Worm (Caenorhabditis elegans): Measurements from ENCODE around the gene Y46G5A.39.

Y46G5A.39 gene

DNA sequence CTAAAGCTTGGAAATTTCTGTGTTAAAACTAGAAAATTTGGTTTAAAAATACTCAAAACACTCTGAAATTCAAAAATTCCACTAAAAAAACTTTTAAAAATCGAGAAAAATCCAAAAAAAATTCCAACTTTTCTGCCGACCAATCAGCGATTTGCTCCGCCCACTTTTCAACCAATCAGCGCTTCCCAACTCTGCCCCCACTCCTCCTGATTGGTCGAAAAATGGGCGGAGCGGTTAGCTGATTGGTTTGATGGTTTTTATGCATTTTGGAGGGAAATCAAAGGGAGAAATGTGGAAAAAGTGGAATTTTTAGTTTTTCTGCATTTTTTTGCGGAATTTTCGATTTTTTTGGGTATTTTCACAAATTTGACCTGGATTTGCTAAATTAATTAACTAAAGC lies 31.6 kb downstream of the Y46G5A.39 start:
- TF ChIP-seq ets-7 (tag; optimal IDR thresholded peaks at IDR 0.05) (no peak), tbx-37 (GFP tag; conservative IDR thresholded peaks at IDR 0.05) (no peak), hnd-1 (tag; optimal IDR thresholded peaks at IDR 0.05) (no peak), B0310.2 (tag; optimal IDR thresholded peaks at IDR 0.05) (no peak), ceh-13 (GFP tag; optimal IDR thresholded peaks at IDR 0.05) (no peak), aly-1 (tag; optimal IDR thresholded peaks at IDR 0.05) (no peak), flt-1 (GFP tag; IDR thresholded peaks at IDR 0.05) (no peak), tbx-11 (GFP tag; IDR thresholded peaks at IDR 0.05) (no peak), ama-1 (optimal IDR thresholded peaks at IDR 0.05) (no peak), pes-1 (GFP tag; IDR thresholded peaks at IDR 0.05) (no peak), ceh-36 (tag; optimal IDR thresholded peaks at IDR 0.05) (no peak), hmbx-1 (tag; optimal IDR thresholded peaks at IDR 0.05) (no peak)

DNA sequence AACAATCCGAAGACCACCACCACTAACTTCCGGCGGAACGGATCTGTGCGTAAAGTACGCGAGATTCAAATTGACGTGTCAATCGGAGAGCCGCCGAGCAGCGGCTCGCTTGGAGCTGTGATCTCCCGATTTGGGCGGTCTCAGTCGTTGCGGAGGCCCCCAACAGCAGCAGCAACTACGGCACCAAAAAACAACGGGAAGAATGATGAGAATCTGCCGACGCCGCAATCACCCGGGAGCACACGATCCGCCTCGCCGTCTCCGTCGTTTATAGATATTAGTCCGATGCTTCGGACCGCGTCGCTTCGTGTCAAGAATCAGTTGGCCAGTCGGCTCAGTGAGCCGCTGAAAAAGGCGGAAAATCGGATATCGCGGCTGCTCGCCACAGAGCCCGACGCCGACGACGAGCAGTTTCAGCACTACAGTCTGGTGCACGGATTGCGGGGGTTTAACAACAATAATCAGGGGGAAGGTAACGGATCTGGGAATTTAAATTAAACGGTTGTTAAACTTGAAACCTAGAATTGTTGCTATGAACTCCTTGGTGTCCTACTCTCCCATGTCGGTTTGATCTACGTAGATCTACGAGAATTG lies 37.8 kb downstream of the Y46G5A.39 start:
- TF ChIP-seq sea-1 (GFP tag; conservative IDR thresholded peaks at IDR 0.05) (no peak), ets-7 (tag; optimal IDR thresholded peaks at IDR 0.05) (no peak), B0310.2 (tag; optimal IDR thresholded peaks at IDR 0.05) (no peak), pes-1 (GFP tag; IDR thresholded peaks at IDR 0.05) (no peak), tbx-11 (GFP tag; IDR thresholded peaks at IDR 0.05) (no peak), scrt-1 (GFP tag; IDR thresholded peaks at IDR 0.05) (no peak), F13C5.2 (tag; optimal IDR thresholded peaks at IDR 0.05) (no peak), ama-1 (optimal IDR thresholded peaks at IDR 0.05) (no peak), ceh-36 (tag; optimal IDR thresholded peaks at IDR 0.05) (no peak), tra-4 (tag; optimal IDR thresholded peaks at IDR 0.05) (no peak), ceh-13 (GFP tag; optimal IDR thresholded peaks at IDR 0.05) (no peak), tbx-37 (GFP tag; conservative IDR thresholded peaks at IDR 0.05) (no peak), hnd-1 (tag; optimal IDR thresholded peaks at IDR 0.05) (no peak), aly-1 (tag; optimal IDR thresholded peaks at IDR 0.05) (no peak), hmbx-1 (tag; optimal IDR thresholded peaks at IDR 0.05) (no peak)

DNA sequence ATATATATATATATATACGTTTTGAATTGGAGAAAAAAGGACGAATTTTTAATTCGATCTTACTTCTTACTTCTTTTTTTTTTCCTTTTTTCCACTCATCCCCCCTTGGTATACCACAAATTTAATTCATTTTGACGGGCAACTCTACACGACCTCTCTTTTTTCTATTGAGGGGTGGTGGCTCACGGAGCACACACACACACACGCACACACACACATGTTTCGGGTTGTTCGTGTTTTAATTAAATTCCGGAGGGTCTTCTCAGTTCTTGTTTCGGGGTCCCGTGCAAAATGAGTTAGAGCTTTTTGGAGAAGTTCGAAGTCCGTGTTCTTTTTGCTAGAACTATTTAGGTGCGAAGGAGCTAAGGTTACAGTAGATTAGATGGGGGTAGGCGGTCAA lies 42.1 kb downstream of the Y46G5A.39 start:
- no peak for TF ChIP-seq ets-7 (tag; optimal IDR thresholded peaks at IDR 0.05)
- no peak for TF ChIP-seq aly-1 (tag; optimal IDR thresholded peaks at IDR 0.05)
- TF ChIP-seq ceh-36 (tag; optimal IDR thresholded peaks at IDR 0.05), result no peak
- TF ChIP-seq tbx-37 (GFP tag; conservative IDR thresholded peaks at IDR 0.05), result no peak
- no peak for TF ChIP-seq B0310.2 (tag; optimal IDR thresholded peaks at IDR 0.05)
- TF ChIP-seq pes-1 (GFP tag; IDR thresholded peaks at IDR 0.05), result no peak
- no peak for TF ChIP-seq F13C5.2 (tag; optimal IDR thresholded peaks at IDR 0.05)
- no peak for TF ChIP-seq scrt-1 (GFP tag; IDR thresholded peaks at IDR 0.05)
- no peak for TF ChIP-seq hnd-1 (tag; optimal IDR thresholded peaks at IDR 0.05)
- TF ChIP-seq tbx-11 (GFP tag; IDR thresholded peaks at IDR 0.05), result no peak
- no peak for TF ChIP-seq flt-1 (GFP tag; IDR thresholded peaks at IDR 0.05)
- TF ChIP-seq ceh-13 (GFP tag; optimal IDR thresholded peaks at IDR 0.05), result no peak
- no peak for TF ChIP-seq ama-1 (optimal IDR thresholded peaks at IDR 0.05)
- TF ChIP-seq hmbx-1 (tag; optimal IDR thresholded peaks at IDR 0.05), result no peak
- TF ChIP-seq tra-4 (tag; optimal IDR thresholded peaks at IDR 0.05), result no peak
- no peak for TF ChIP-seq hmg-4 (GFP tag; optimal IDR thresholded peaks at IDR 0.05)
- no peak for TF ChIP-seq sea-1 (GFP tag; conservative IDR thresholded peaks at IDR 0.05)
